Worm (Caenorhabditis elegans): ENCODE measurements around the gene elo-2.

elo-2 gene

DNA sequence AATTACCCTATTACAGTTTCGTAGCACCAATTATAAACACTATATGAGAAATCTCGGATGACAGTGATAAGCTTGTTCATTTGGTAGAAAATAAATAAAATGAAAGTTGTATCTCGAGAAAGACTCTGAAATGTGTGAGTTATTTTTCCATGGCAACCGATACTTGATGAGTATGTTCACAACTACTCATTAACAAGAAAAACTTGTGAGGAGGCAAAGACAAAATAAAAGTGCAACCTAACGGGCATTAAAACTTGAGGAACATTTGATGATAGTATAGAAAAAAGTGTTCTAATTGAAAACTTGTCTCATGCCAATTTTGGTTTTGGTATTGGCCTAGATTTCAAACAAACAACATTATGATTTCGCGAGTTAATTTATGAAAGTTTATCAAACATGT lies 30.7 kb downstream of the elo-2 start, which contains the start of gene gcy-27:
Gene gcy-27, minus strand, starts transcription at position 101 of the 400 bp plus-strand sequence.
- TF ChIP-seq nhr-28 (tag; optimal IDR thresholded peaks at IDR 0.05), result no peak
- no peak for TF ChIP-seq ces-1 (GFP tag; optimal IDR thresholded peaks at IDR 0.05)
- TF ChIP-seq snpc-4 (tag; optimal IDR thresholded peaks at IDR 0.05), result no peak
- TF ChIP-seq ceh-63 (GFP tag; optimal IDR thresholded peaks at IDR 0.05), result no peak
- TF ChIP-seq jun-1 (tag; optimal IDR thresholded peaks at IDR 0.05), result no peak
- TF ChIP-seq nhr-76 (tag; optimal IDR thresholded peaks at IDR 0.05), result no peak
- no peak for TF ChIP-seq sox-4 (tag; optimal IDR thresholded peaks at IDR 0.05)
- no peak for TF ChIP-seq Y116A8C.19 (tag; optimal IDR thresholded peaks at IDR 0.05; ENCODE audit: borderline replicate concordance)
- no peak for TF ChIP-seq egl-13 (tag; optimal IDR thresholded peaks at IDR 0.05)
- no peak for TF ChIP-seq C34B4.2 (tag; optimal IDR thresholded peaks at IDR 0.05)
- TF ChIP-seq zag-1 (tag; optimal IDR thresholded peaks at IDR 0.05), result no peak
- TF ChIP-seq vab-15 (tag; optimal IDR thresholded peaks at IDR 0.05), result no peak
- no peak for TF ChIP-seq ztf-11 (tag; optimal IDR thresholded peaks at IDR 0.05)
- no peak for TF ChIP-seq elt-3 (tag; optimal IDR thresholded peaks at IDR 0.05)
- no peak for TF ChIP-seq blmp-1 (tag; optimal IDR thresholded peaks at IDR 0.05)
- no peak for TF ChIP-seq nhr-12 (tag; optimal IDR thresholded peaks at IDR 0.05)
- no peak for TF ChIP-seq pag-3 (tag; optimal IDR thresholded peaks at IDR 0.05; ENCODE audit: borderline replicate concordance, insufficient read depth)
- no peak for TF ChIP-seq lin-14 (GFP tag; optimal IDR thresholded peaks at IDR 0.05)
- no peak for TF ChIP-seq aly-2 (tag; optimal IDR thresholded peaks at IDR 0.05)
- TF ChIP-seq nhr-90 (tag; optimal IDR thresholded peaks at IDR 0.05; ENCODE audit: poor library complexity), result no peak

DNA sequence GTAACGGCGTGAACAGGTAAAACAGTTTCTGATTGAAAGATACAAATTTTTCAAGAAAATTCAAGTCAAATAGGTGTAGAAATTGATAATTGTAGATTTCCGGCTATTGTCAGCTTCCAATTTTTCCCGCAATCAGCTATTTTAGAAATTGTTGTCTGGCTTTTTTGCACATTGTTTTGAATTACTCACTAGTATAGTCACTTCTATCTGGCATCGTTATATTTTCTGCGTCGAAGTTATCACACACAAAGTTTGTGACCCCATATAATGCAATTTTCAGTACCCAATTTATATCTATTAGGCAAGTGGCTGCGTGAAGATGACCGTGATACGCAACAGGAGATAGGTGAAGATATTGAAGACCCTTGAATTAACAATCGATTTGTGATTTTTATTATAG lies 32.0 kb downstream of the elo-2 start:
- TF ChIP-seq pag-3 (tag; optimal IDR thresholded peaks at IDR 0.05; ENCODE audit: borderline replicate concordance, insufficient read depth), result no peak
- no peak for TF ChIP-seq swsn-7 (tag; optimal IDR thresholded peaks at IDR 0.05)
- peak; percentile 51 for TF ChIP-seq nhr-85 (tag)

- TF ChIP-seq elt-2 (tag; optimal IDR thresholded peaks at IDR 0.05), result peak; percentile 49
- no peak for TF ChIP-seq swsn-7 (tag; optimal IDR thresholded peaks at IDR 0.05)
- no peak for TF ChIP-seq C34B4.2 (tag; optimal IDR thresholded peaks at IDR 0.05)
- TF ChIP-seq nhr-77 (tag; optimal IDR thresholded peaks at IDR 0.05), result no peak
- TF ChIP-seq mep-1 (tag; optimal IDR thresholded peaks at IDR 0.05), result no peak
- TF ChIP-seq irx-1 (tag; optimal IDR thresholded peaks at IDR 0.05), result no peak
These were observed 34.9 kb downstream of the elo-2 start for ce11 chrIV:17432223-17432826.

DNA sequence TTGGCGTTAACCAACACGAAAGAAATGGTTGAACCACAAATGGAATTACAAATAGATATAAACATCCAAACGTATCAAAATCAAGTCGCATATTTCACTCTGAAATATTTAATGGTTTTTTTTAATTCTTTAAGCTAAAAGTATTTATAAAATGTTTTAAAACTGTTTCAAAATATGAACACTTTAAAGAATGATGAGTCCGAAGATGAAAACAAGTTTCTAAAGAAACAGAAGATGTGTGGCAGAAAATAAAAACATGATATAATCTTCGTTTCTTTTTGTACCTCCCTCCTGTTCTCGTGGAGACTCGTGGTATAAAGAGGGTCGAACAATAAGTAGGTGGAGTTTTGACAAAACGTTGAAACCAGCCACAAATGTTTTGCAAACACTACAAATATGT lies 35.9 kb downstream of the elo-2 start, which contains the start of gene lact-6:
Gene lact-6, minus strand, starts transcription at position 101 of the 400 bp plus-strand sequence.
- no peak for TF ChIP-seq lin-15B (tag; optimal IDR thresholded peaks at IDR 0.05)
- no peak for TF ChIP-seq isw-1 (GFP tag; IDR thresholded peaks at IDR 0.05)
- TF ChIP-seq nhr-71 (tag; optimal IDR thresholded peaks at IDR 0.05), result no peak

ce11 chrIV:17427423-17427822 lies 39.8 kb downstream of the elo-2 start, which contains the start of gene C06A12.3:
Gene C06A12.3, plus strand, starts transcription at chrIV:17427723.
- TF ChIP-seq ztf-4 (tag; optimal IDR thresholded peaks at IDR 0.05), result no peak
- no peak for TF ChIP-seq fos-1 (tag; optimal IDR thresholded peaks at IDR 0.05)
- TF ChIP-seq lin-13 (GFP tag; optimal IDR thresholded peaks at IDR 0.05), result no peak
- no peak for TF ChIP-seq hlh-4 (tag; optimal IDR thresholded peaks at IDR 0.05)
- no peak for TF ChIP-seq hpl-2 (GFP tag; optimal IDR thresholded peaks at IDR 0.05)
- no peak for TF ChIP-seq unc-130 (tag; optimal IDR thresholded peaks at IDR 0.05)
- no peak for TF ChIP-seq lin-39 (tag; optimal IDR thresholded peaks at IDR 0.05)
